Fruit fly (Drosophila melanogaster) whole organism, embryonic: ENCODE data around the gene Cat.

Source experiments
- B-H1 ChIP-seq: fragments of 200-800 bp; sonication (Bioruptor generic); IDR thresholded peaks from 3 replicates; pipeline ENCODE4 v1.3.6; 2022; ENCODE audit warnings: missing biosample characterization, missing genetic modification characterization
- CG10462 ChIP-seq: fragments of 200-800 bp; sonication (Bioruptor generic); optimal IDR thresholded peaks from 2 replicates; lab custom pipeline; 2016; ENCODE audit warnings: missing biosample characterization, missing genetic modification characterization
- CG1233 ChIP-seq: fragments of 200-800 bp; sonication (Bioruptor generic); optimal IDR thresholded peaks from 4 replicates; lab custom pipeline; 2018; ENCODE audit warnings: missing biosample characterization, mild to moderate bottlenecking, missing genetic modification characterization
- CG13296 ChIP-seq: fragments of 200-800 bp; sonication (Bioruptor generic); optimal IDR thresholded peaks from 3 replicates; lab custom pipeline; 2018; ENCODE audit warnings: missing biosample characterization, mild to moderate bottlenecking, missing genetic modification characterization
- CG14014 ChIP-seq: fragments of 200-800 bp; sonication (Bioruptor generic); IDR thresholded peaks from 2 replicates; pipeline ENCODE4 v1.3.6; 2022; ENCODE audit warnings: missing biosample characterization, missing genetic modification characterization
- CG14050 ChIP-seq: fragments of 200-800 bp; sonication (Bioruptor generic); IDR thresholded peaks from 3 replicates; pipeline ENCODE4 v1.3.6; 2022; ENCODE audit warnings: missing biosample characterization, missing genetic modification characterization
- CG14965 ChIP-seq: fragments of 200-800 bp; sonication (Bioruptor generic); optimal IDR thresholded peaks from 2 replicates; lab custom pipeline; 2016; ENCODE audit warnings: missing biosample characterization, missing genetic modification characterization, borderline replicate concordance
- CG1647 ChIP-seq: fragments of 200-800 bp; sonication (Bioruptor generic); optimal IDR thresholded peaks from 3 replicates; lab custom pipeline; 2016; ENCODE audit warnings: missing biosample characterization, missing genetic modification characterization
- CG2199 ChIP-seq: fragments of 200-800 bp; sonication (Bioruptor generic); IDR thresholded peaks from 3 replicates; pipeline ENCODE4 v1.3.6; 2022; ENCODE audit warnings: missing biosample characterization, missing genetic modification characterization
- CG33557 ChIP-seq: fragments of 200-800 bp; sonication (Bioruptor generic); optimal IDR thresholded peaks from 2 replicates; lab custom pipeline; 2019; ENCODE audit warnings: missing biosample characterization, mild to moderate bottlenecking, missing genetic modification characterization, moderate library complexity
- CG4707 ChIP-seq: fragments of 200-800 bp; sonication (Bioruptor generic); optimal IDR thresholded peaks from 2 replicates; lab custom pipeline; 2018; ENCODE audit warnings: missing biosample characterization, mild to moderate bottlenecking, missing genetic modification characterization, moderate library complexity
- CG4854 ChIP-seq: fragments of 200-800 bp; sonication (Bioruptor generic); optimal IDR thresholded peaks from 2 replicates; lab custom pipeline; 2016; ENCODE audit warnings: missing biosample characterization, missing genetic modification characterization, inconsistent platforms
- CG5245 ChIP-seq: fragments of 200-800 bp; sonication (Bioruptor generic); optimal IDR thresholded peaks from 3 replicates; lab custom pipeline; 2016; ENCODE audit warnings: missing biosample characterization, missing genetic modification characterization
- CG7745 ChIP-seq: fragments of 200-800 bp; sonication (Bioruptor generic); optimal IDR thresholded peaks from 2 replicates; lab custom pipeline; 2018; ENCODE audit warnings: missing biosample characterization, mild to moderate bottlenecking, missing genetic modification characterization, moderate library complexity
- CG8359 ChIP-seq: fragments of 200-800 bp; sonication (Bioruptor generic); optimal IDR thresholded peaks from 2 replicates; lab custom pipeline; 2017; ENCODE audit warnings: missing biosample characterization, mild to moderate bottlenecking, missing genetic modification characterization, borderline replicate concordance
- CHES-1-like ChIP-seq: fragments of 200-800 bp; sonication (Bioruptor generic); optimal IDR thresholded peaks from 2 replicates; lab custom pipeline; 2016; ENCODE audit warnings: missing biosample characterization, missing genetic modification characterization
- CTCF ChIP-seq: fragments of 200-800 bp; sonication (Bioruptor generic); optimal IDR thresholded peaks from 2 replicates; lab custom pipeline; 2017; ENCODE audit warnings: missing biosample characterization, mild to moderate bottlenecking, missing genetic modification characterization, moderate library complexity
- D ChIP-seq, 2 experiments: fragments of 200-800 bp in 1 of 2; fragments of >200 bp in 1 of 2; sonication (Bioruptor generic) in 1 of 2; optimal IDR thresholded peaks; 2 replicates in 1 of 2; 3 replicates in 1 of 2; lab custom pipeline; 2017; ENCODE audit warnings: mild to moderate bottlenecking in 1 of 2, missing biosample characterization in 1 of 2, missing genetic modification characterization in 1 of 2, missing genetic modification reagents in 1 of 2
- E2f2 ChIP-seq: fragments of 200-800 bp; sonication (Bioruptor generic); IDR thresholded peaks from 2 replicates; pipeline ENCODE4 v1.3.6; 2022; ENCODE audit warnings: missing biosample characterization, missing genetic modification characterization
- Ets97D ChIP-seq: fragments of 200-800 bp; sonication (Bioruptor generic); optimal IDR thresholded peaks from 3 replicates; lab custom pipeline; 2016; ENCODE audit warnings: missing biosample characterization, missing genetic modification characterization
- HLH54F ChIP-seq: fragments of 200-800 bp; sonication (Bioruptor generic); optimal IDR thresholded peaks from 3 replicates; lab custom pipeline; 2016; ENCODE audit warnings: missing biosample characterization, missing genetic modification characterization
- HmgZ ChIP-seq: fragments of 200-800 bp; sonication (Bioruptor generic); optimal IDR thresholded peaks from 2 replicates; lab custom pipeline; 2018; ENCODE audit warnings: missing biosample characterization, mild to moderate bottlenecking, missing genetic modification characterization
- Jarid2 ChIP-seq: fragments of 200-800 bp; sonication (Bioruptor generic); optimal IDR thresholded peaks from 3 replicates; lab custom pipeline; 2017; ENCODE audit warnings: mild to moderate bottlenecking, missing biosample characterization, missing genetic modification reagents, missing genetic modification characterization
- Lpt ChIP-seq: fragments of >200 bp; optimal IDR thresholded peaks from 2 replicates; lab custom pipeline; 2018; ENCODE audit warnings: missing biosample characterization, missing genetic modification characterization
- MTF-1 ChIP-seq: fragments of 200-800 bp; sonication (Bioruptor generic); optimal IDR thresholded peaks from 2 replicates; lab custom pipeline; 2018; ENCODE audit warnings: missing biosample characterization, mild to moderate bottlenecking, missing genetic modification characterization, borderline replicate concordance
- Myb ChIP-seq: fragments of 200-800 bp; sonication (Bioruptor generic); optimal IDR thresholded peaks from 2 replicates; lab custom pipeline; 2016; ENCODE audit warnings: missing biosample characterization, missing genetic modification characterization
- Spps ChIP-seq: fragments of 200-800 bp; sonication (Bioruptor generic); optimal IDR thresholded peaks from 2 replicates; lab custom pipeline; 2018; ENCODE audit warnings: missing biosample characterization, mild to moderate bottlenecking, missing genetic modification characterization
- Sry-δ ChIP-seq: fragments of 200-800 bp; sonication (Bioruptor generic); optimal IDR thresholded peaks from 2 replicates; lab custom pipeline; 2016; ENCODE audit warnings: missing biosample characterization, missing genetic modification characterization
- Trl ChIP-seq, 3 experiments: fragments of >200 bp in 2 of 3; fragments of 200-800 bp in 1 of 3; sonication (Bioruptor generic) in 1 of 3; optimal IDR thresholded peaks; 2 replicates in 1 of 3; 3 replicates in 2 of 3; lab custom pipeline; 2016 to 2017; ENCODE audit warnings: missing biosample characterization in 1 of 3, missing genetic modification characterization in 1 of 3
- Xbp1 ChIP-seq: fragments of 200-800 bp; sonication (Bioruptor generic); optimal IDR thresholded peaks from 3 replicates; lab custom pipeline; 2016; ENCODE audit warnings: missing biosample characterization, mild to moderate bottlenecking, missing genetic modification characterization
- ac ChIP-seq: fragments of 200-800 bp; sonication (Bioruptor generic); optimal IDR thresholded peaks from 3 replicates; lab custom pipeline; 2017; ENCODE audit warnings: missing biosample characterization, mild to moderate bottlenecking, missing genetic modification characterization
- ash1 ChIP-seq: fragments of 200-800 bp; sonication (Bioruptor generic); optimal IDR thresholded peaks from 2 replicates; lab custom pipeline; 2018; ENCODE audit warnings: missing biosample characterization, mild to moderate bottlenecking, missing genetic modification characterization
- caup ChIP-seq: fragments of 200-800 bp; sonication (Bioruptor generic); optimal IDR thresholded peaks from 3 replicates; lab custom pipeline; 2017; ENCODE audit warnings: missing biosample characterization, mild to moderate bottlenecking, missing genetic modification characterization, moderate library complexity; ENCODE audit not compliant: severe bottlenecking
- chif ChIP-seq, 2 experiments: fragments of 200-800 bp; sonication (Bioruptor generic); optimal IDR thresholded peaks; 3 replicates each; lab custom pipeline; 2016; ENCODE audit warnings: missing biosample characterization in 2 of 2, missing genetic modification characterization in 2 of 2
- croc ChIP-seq: fragments of 200-800 bp; sonication (Bioruptor generic); conservative IDR thresholded peaks from 3 replicates; pipeline ENCODE4 v1.3.6; 2022; ENCODE audit warnings: missing biosample characterization, missing genetic modification characterization
- en ChIP-seq: fragments of 200-800 bp; sonication (Bioruptor generic); optimal IDR thresholded peaks from 2 replicates; lab custom pipeline; 2016; ENCODE audit warnings: missing biosample characterization, missing genetic modification characterization
- ewg ChIP-seq: fragments of 200-800 bp; sonication (Bioruptor generic); optimal IDR thresholded peaks from 3 replicates; lab custom pipeline; 2017; ENCODE audit warnings: mild to moderate bottlenecking, missing biosample characterization, missing genetic modification reagents, missing genetic modification characterization
- gem ChIP-seq: fragments of 200-800 bp; sonication (Bioruptor generic); optimal IDR thresholded peaks from 2 replicates; lab custom pipeline; 2019; ENCODE audit warnings: missing biosample characterization, mild to moderate bottlenecking, missing genetic modification characterization, moderate library complexity
- hkb ChIP-seq, 2 experiments: fragments of 200-800 bp in 1 of 2; fragments of >200 bp in 1 of 2; sonication (Bioruptor generic) in 1 of 2; IDR thresholded peaks in 1 of 2; optimal IDR thresholded peaks in 1 of 2; 2 replicates each; pipeline versions ENCODE4 v1.3.6 to Lab custom; 2017 to 2022; ENCODE audit warnings: missing biosample characterization in 1 of 2, missing genetic modification characterization in 1 of 2
- oc ChIP-seq: fragments of 200-800 bp; sonication (Bioruptor generic); optimal IDR thresholded peaks from 2 replicates; lab custom pipeline; 2018; ENCODE audit warnings: missing biosample characterization, mild to moderate bottlenecking, missing genetic modification characterization, moderate library complexity
- pan ChIP-seq, 4 experiments: fragments of >200 bp in 3 of 4; fragments of 200-800 bp in 1 of 4; sonication (Bioruptor generic) in 1 of 4; optimal IDR thresholded peaks in 3 of 4; IDR thresholded peaks in 1 of 4; 2 replicates each; pipeline versions ENCODE4 v1.3.6 to Lab custom; 2017 to 2022; ENCODE audit warnings: missing biosample characterization in 2 of 4, missing genetic modification characterization in 2 of 4, mixed read lengths in 1 of 4
- pzg ChIP-seq: fragments of 200-800 bp; sonication (Bioruptor generic); optimal IDR thresholded peaks from 3 replicates; lab custom pipeline; 2018; ENCODE audit warnings: missing biosample characterization, mild to moderate bottlenecking, missing genetic modification characterization, moderate library complexity
- ranshi ChIP-seq: fragments of 200-800 bp; sonication (Bioruptor generic); IDR thresholded peaks from 2 replicates; pipeline ENCODE4 v1.3.6; 2022; ENCODE audit warnings: missing biosample characterization, missing genetic modification characterization
- sc ChIP-seq, 3 experiments: fragments of >200 bp in 2 of 3; fragments of 200-800 bp in 1 of 3; sonication (Bioruptor generic) in 1 of 3; optimal IDR thresholded peaks; 2 replicates in 2 of 3; 3 replicates in 1 of 3; lab custom pipeline; 2017; ENCODE audit warnings: mild to moderate bottlenecking in 1 of 3, missing biosample characterization in 1 of 3, missing genetic modification characterization in 1 of 3, missing genetic modification reagents in 1 of 3
- seq ChIP-seq: fragments of 200-800 bp; sonication (Bioruptor generic); IDR thresholded peaks from 2 replicates; pipeline ENCODE4 v1.3.6; 2022; ENCODE audit warnings: missing biosample characterization, missing genetic modification characterization
- sima ChIP-seq: fragments of 200-800 bp; sonication (Bioruptor generic); optimal IDR thresholded peaks from 2 replicates; lab custom pipeline; 2016; ENCODE audit warnings: missing biosample characterization, missing genetic modification characterization
- sisA ChIP-seq: fragments of 200-800 bp; sonication (Bioruptor generic); IDR thresholded peaks from 2 replicates; pipeline ENCODE4 v1.3.6; 2022; ENCODE audit warnings: missing biosample characterization, missing genetic modification characterization

Gene Cat

dm6 chr3L:18848436-18848835, 26.0 kb downstream of the Cat start (continued):
- TF ChIP-seq croc (GFP tag; lab: Robert Waterston, UW) (0 out of 3 replicates have a peak, but pooled peaks have one; percentile 11), Jarid2 (GFP tag; lab: Kevin White, UChicago) (peak; percentile 65), sima (GFP tag; lab: Kevin White, UChicago) (peak; percentile 21), CG14965 (GFP tag; lab: Kevin White, UChicago) (peak; percentile 99), Xbp1 (GFP tag; lab: Kevin White, UChicago) (peak; percentile 84), CG4707 (GFP tag; lab: Kevin White, UChicago) (peak; percentile 66), Trl (optimal IDR thresholded peaks at IDR 0.05; lab: Kevin White, UChicago) (no peak), Trl (GFP tag; optimal IDR thresholded peaks at IDR 0.05; lab: Kevin White, UChicago) (peak; percentile 82), CHES-1-like (peak; percentile 66), en (peak; percentile 60), Lpt (no peak), CG7745 (tag; lab: Kevin White, UChicago) (peak; percentile 48), sisA (GFP tag; lab: Robert Waterston, UW) (no peak), CTCF (GFP tag; lab: Kevin White, UChicago) (peak; percentile 98), CG14050 (0 out of 3 replicates have a peak, but pooled peaks have one; percentile 42), Myb (GFP tag; lab: Kevin White, UChicago) (peak; percentile 52), seq (GFP tag; lab: Robert Waterston, UW) (0 out of 2 replicates have a peak, but pooled peaks have one; percentile 23), caup (GFP tag; lab: Kevin White, UChicago) (peak; percentile 69), ac (GFP tag; lab: Kevin White, UChicago) (peak; percentile 22), Spps (tag; lab: Kevin White, UChicago) (peak; percentile 37), Sry-δ (GFP tag; lab: Kevin White, UChicago) (peak; percentile 38), CG4854 (GFP tag; lab: Kevin White, UChicago) (peak; percentile 69), CG14014 (no peak; the same call in 1 of the 2 replicates), Ets97D (peak; percentile 48), B-H1 (GFP tag; lab: Robert Waterston, UW) (peak; percentile 51; the same call in 1 of the 3 replicates), oc (tag; lab: Kevin White, UChicago) (peak; percentile 30), CG33557 (GFP tag; lab: Kevin White, UChicago) (peak; percentile 2), CG1233 (GFP tag; lab: Kevin White, UChicago) (peak; percentile 71), D (optimal IDR thresholded peaks at IDR 0.05; lab: Kevin White, UChicago) (no peak), D (GFP tag; optimal IDR thresholded peaks at IDR 0.05; lab: Kevin White, UChicago) (peak; percentile 23), hkb (optimal IDR thresholded peaks at IDR 0.05; lab: Kevin White, UChicago) (peak; percentile 24), hkb (GFP tag; IDR thresholded peaks at IDR 0.05; lab: Robert Waterston, UW) (peak; percentile 51; the same call in 1 of the 2 replicates), CG13296 (peak; percentile 67), pzg (peak; percentile 16), CG5245 (peak; percentile 57), MTF-1 (GFP tag; lab: Kevin White, UChicago) (peak; percentile 10), CG10462 (GFP tag; lab: Kevin White, UChicago) (peak; percentile 44), CG8359 (GFP tag; lab: Kevin White, UChicago) (peak; percentile 24), sc (optimal IDR thresholded peaks at IDR 0.05; lab: Kevin White, UChicago) (no peak), sc (GFP tag; optimal IDR thresholded peaks at IDR 0.05; lab: Kevin White, UChicago) (peak; percentile 55), E2f2 (GFP tag; lab: Robert Waterston, UW) (peak; percentile 37; the same call in 1 of the 2 replicates), gem (tag; lab: Kevin White, UChicago) (peak; percentile 61), CG2199 (peak; percentile 95), ewg (GFP tag; lab: Kevin White, UChicago) (peak; percentile 62), ash1 (peak; percentile 21), ranshi (no peak; the same call in 1 of the 2 replicates), chif (GFP tag; optimal IDR thresholded peaks at IDR 0.05; lab: Kevin White, UChicago) (peak; percentile 59 to 84), HmgZ (tag; lab: Kevin White, UChicago) (peak; percentile 78), HLH54F (GFP tag; lab: Kevin White, UChicago) (peak; percentile 65), CG1647 (GFP tag; lab: Kevin White, UChicago) (peak; percentile 48), pan (optimal IDR thresholded peaks at IDR 0.05; lab: Kevin White, UChicago) (no peak), pan (GFP tag; optimal IDR thresholded peaks at IDR 0.05 in 1 of 2, IDR thresholded peaks at IDR 0.05 in 1 of 2) (peak in 1 of 2 experiments; percentile 65)
